Worm (Caenorhabditis elegans) whole organism, young adult: ENCODE data around the gene srlf-11.

Experiments
- B0035.1 ChIP-seq: sonication (generic microtip); optimal IDR thresholded peaks from 2 replicates; lab custom pipeline; 2016; ENCODE audit warnings: missing genetic modification characterization, mild to moderate bottlenecking, missing compliant biosample characterization, missing genotype, missing genetic modification reagents
- B0261.1 ChIP-seq: sonication (generic microtip); optimal IDR thresholded peaks from 2 replicates; lab custom pipeline; 2016; ENCODE audit warnings: mild to moderate bottlenecking, missing genetic modification characterization, moderate library complexity, missing compliant biosample characterization
- B0336.3 ChIP-seq: fragments of 200-800 bp; sonication (Bioruptor generic); IDR thresholded peaks from 2 replicates; pipeline ENCODE4 v1.3.6; 2022; ENCODE audit warnings: missing genetic modification characterization, missing compliant biosample characterization
- C06A6.2 ChIP-seq: fragments of 200-800 bp; sonication (Bioruptor generic); conservative IDR thresholded peaks from 2 replicates; pipeline ENCODE4 v1.3.6; 2022; ENCODE audit warnings: missing genetic modification characterization, missing compliant biosample characterization
- C17E4.6 ChIP-seq: fragments of 200-800 bp; sonication (Bioruptor generic); IDR thresholded peaks from 2 replicates; pipeline ENCODE4 v1.3.6; 2022; ENCODE audit warnings: missing genetic modification reagents, missing genetic modification characterization, missing compliant biosample characterization
- F10E7.11 ChIP-seq: sonication (generic microtip); optimal IDR thresholded peaks from 2 replicates; lab custom pipeline; 2017; ENCODE audit warnings: mild to moderate bottlenecking, missing genetic modification characterization, moderate library complexity, missing compliant biosample characterization
- F22D6.2 ChIP-seq: sonication (generic microtip); optimal IDR thresholded peaks from 2 replicates; lab custom pipeline; 2016; ENCODE audit warnings: mild to moderate bottlenecking, missing genetic modification characterization, missing compliant biosample characterization
- F23B12.7 ChIP-seq: sonication (generic microtip); optimal IDR thresholded peaks from 2 replicates; lab custom pipeline; 2017; ENCODE audit warnings: missing genetic modification characterization, mild to moderate bottlenecking, missing compliant biosample characterization, antibody characterized with exemption, moderate library complexity; ENCODE audit not compliant: insufficient read depth
- F37B4.10 ChIP-seq: fragments of 200-800 bp; sonication (Bioruptor generic); IDR thresholded peaks from 2 replicates; pipeline ENCODE4 v1.3.6; 2022; ENCODE audit warnings: missing genetic modification characterization, missing compliant biosample characterization
- F49E8.2 ChIP-seq: sonication (generic microtip); optimal IDR thresholded peaks from 3 replicates; lab custom pipeline; 2017; ENCODE audit warnings: missing genetic modification characterization, mild to moderate bottlenecking, missing compliant biosample characterization, antibody characterized with exemption, moderate library complexity; ENCODE audit not compliant: insufficient read depth
- F55B11.4 ChIP-seq: sonication (generic microtip); optimal IDR thresholded peaks from 2 replicates; lab custom pipeline; 2016; ENCODE audit warnings: missing compliant biosample characterization, missing genetic modification characterization, borderline replicate concordance; ENCODE audit not compliant: insufficient read depth
- Y53G8AR.9 ChIP-seq: fragments of 200-800 bp; sonication (Bioruptor generic); conservative IDR thresholded peaks from 2 replicates; pipeline ENCODE4 v1.3.6; 2022; ENCODE audit warnings: missing genetic modification reagents, missing genetic modification characterization, missing compliant biosample characterization
- Y95B8A.8 ChIP-seq: fragments of 200-800 bp; sonication (Bioruptor generic); IDR thresholded peaks from 2 replicates; pipeline ENCODE4 v1.3.6; 2022; ENCODE audit warnings: missing genetic modification reagents, missing genetic modification characterization, missing compliant biosample characterization
- akir-1 ChIP-seq: fragments of 200-800 bp; sonication (Bioruptor generic); optimal IDR thresholded peaks from 2 replicates; lab custom pipeline; 2018; ENCODE audit warnings: mild to moderate bottlenecking, missing genetic modification characterization, moderate library complexity, missing compliant biosample characterization
- ama-1 ChIP-seq, 3 experiments: fragments of 150-350 bp in 1 of 3; sonication (generic microtip) in 2 of 3; optimal IDR thresholded peaks; 2 replicates each; lab custom pipeline; 2014 to 2018; ENCODE audit warnings: missing biosample characterization in 2 of 3, missing genetic modification characterization in 2 of 3, missing genetic modification reagents in 2 of 3
- aptf-3 ChIP-seq: fragments of 200-800 bp; sonication (Bioruptor generic); IDR thresholded peaks from 2 replicates; pipeline ENCODE4 v1.3.6; 2022; ENCODE audit warnings: missing genetic modification characterization, missing compliant biosample characterization
- attf-3 ChIP-seq: fragments of 200-800 bp; sonication (Bioruptor generic); conservative IDR thresholded peaks from 2 replicates; pipeline ENCODE4 v1.3.6; 2022; ENCODE audit warnings: missing genetic modification reagents, missing genetic modification characterization, missing compliant biosample characterization
- attf-6 ChIP-seq: fragments of 200-800 bp; sonication (Bioruptor generic); IDR thresholded peaks from 2 replicates; pipeline ENCODE4 v1.3.6; 2022; ENCODE audit warnings: missing genetic modification reagents, missing genetic modification characterization, missing compliant biosample characterization
- bed-1 ChIP-seq: fragments of 200-800 bp; sonication (Bioruptor generic); IDR thresholded peaks from 2 replicates; pipeline ENCODE4 v1.3.6; 2022; ENCODE audit warnings: missing genetic modification reagents, missing genetic modification characterization, missing compliant biosample characterization
- die-1 ChIP-seq: sonication (generic microtip); optimal IDR thresholded peaks from 2 replicates; lab custom pipeline; 2016; ENCODE audit warnings: missing genotype, mild to moderate bottlenecking, missing genetic modification characterization, missing compliant biosample characterization
- him-1 ChIP-seq: sonication (generic microtip); optimal IDR thresholded peaks from 2 replicates; lab custom pipeline; 2016; ENCODE audit warnings: missing genotype, missing genetic modification reagents, missing genetic modification characterization, missing compliant biosample characterization
- hlh-26 ChIP-seq: fragments of 200-800 bp; sonication (Bioruptor generic); conservative IDR thresholded peaks from 2 replicates; pipeline ENCODE4 v1.3.6; 2022; ENCODE audit warnings: missing genetic modification reagents, missing genetic modification characterization, missing compliant biosample characterization
- hmg-1.2 ChIP-seq: fragments of 200-800 bp; sonication (Bioruptor generic); IDR thresholded peaks from 2 replicates; pipeline ENCODE4 v1.3.6; 2022; ENCODE audit warnings: missing genetic modification reagents, missing genetic modification characterization, missing compliant biosample characterization
- hrde-1 ChIP-seq: sonication (generic microtip); optimal IDR thresholded peaks from 2 replicates; lab custom pipeline; 2016; ENCODE audit warnings: missing genetic modification characterization, mild to moderate bottlenecking, missing compliant biosample characterization, moderate library complexity, missing genotype, missing genetic modification reagents, borderline replicate concordance
- hsf-1 ChIP-seq: fragments of 200-800 bp; sonication (Bioruptor generic); IDR thresholded peaks from 2 replicates; pipeline ENCODE4 v1.3.6; 2022; ENCODE audit warnings: missing genetic modification reagents, missing genetic modification characterization, missing compliant biosample characterization
- let-526 ChIP-seq: fragments of 200-800 bp; sonication (Bioruptor generic); IDR thresholded peaks from 2 replicates; pipeline ENCODE4 v1.3.6; 2022; ENCODE audit warnings: missing genetic modification reagents, missing genetic modification characterization, missing compliant biosample characterization
- lin-26 ChIP-seq: fragments of 200-800 bp; sonication (Bioruptor generic); IDR thresholded peaks from 2 replicates; pipeline ENCODE4 v1.3.6; 2022; ENCODE audit warnings: missing genetic modification reagents, missing genetic modification characterization, missing compliant biosample characterization
- lin-35 ChIP-seq, 3 experiments: fragments of 150-350 bp in 2 of 3; sonication (generic microtip) in 1 of 3; optimal IDR thresholded peaks; 2 replicates each; lab custom pipeline; 2014 to 2018; ENCODE audit warnings: missing biosample characterization in 3 of 3, missing genetic modification characterization in 3 of 3, missing genetic modification reagents in 3 of 3
- lsl-1 ChIP-seq: fragments of 200-800 bp; sonication (Bioruptor generic); optimal IDR thresholded peaks from 2 replicates; lab custom pipeline; 2018; ENCODE audit warnings: mild to moderate bottlenecking, missing genetic modification characterization, moderate library complexity, missing compliant biosample characterization
- mes-4 ChIP-seq: sonication (generic microtip); optimal IDR thresholded peaks from 2 replicates; lab custom pipeline; 2016; ENCODE audit warnings: missing genotype, missing genetic modification characterization, missing compliant biosample characterization
- nfyb-1 ChIP-seq: fragments of 200-800 bp; sonication (Bioruptor generic); IDR thresholded peaks from 2 replicates; pipeline ENCODE4 v1.3.6; 2022; ENCODE audit warnings: missing genetic modification reagents, missing genetic modification characterization, missing compliant biosample characterization
- nhr-120 ChIP-seq: fragments of 200-800 bp; sonication (Bioruptor generic); IDR thresholded peaks from 2 replicates; pipeline ENCODE4 v1.3.6; 2022; ENCODE audit warnings: missing genetic modification characterization, missing compliant biosample characterization
- sdz-38 ChIP-seq: sonication (generic microtip); optimal IDR thresholded peaks from 2 replicates; lab custom pipeline; 2016; ENCODE audit warnings: missing genotype, missing genetic modification characterization, missing compliant biosample characterization
- sptf-2 ChIP-seq: fragments of 200-800 bp; sonication (Bioruptor generic); optimal IDR thresholded peaks from 2 replicates; lab custom pipeline; 2018; ENCODE audit warnings: mild to moderate bottlenecking, missing genetic modification characterization, missing compliant biosample characterization

Gene srlf-11

DNA sequence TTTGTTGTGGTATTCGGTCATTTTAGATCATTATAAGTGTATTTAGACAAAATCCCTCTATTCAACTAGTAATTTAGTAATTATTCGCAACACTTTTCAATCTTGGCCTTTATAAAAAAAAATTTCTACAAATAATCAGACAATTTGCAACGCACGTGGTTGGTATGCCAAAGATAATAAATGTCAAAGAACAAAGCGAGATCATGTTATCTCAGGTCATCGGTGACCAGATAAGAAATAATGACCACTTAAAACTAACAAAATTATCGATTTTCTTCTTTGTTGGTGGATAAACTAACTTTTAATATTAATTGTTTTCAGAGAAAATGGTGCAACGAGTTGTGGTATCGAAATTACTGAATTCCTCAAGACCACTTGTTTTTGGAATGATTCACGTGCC is 4.6 kb downstream of the srlf-11 start, which contains the start of gene F13E9.13:
Gene F13E9.13 (plus strand): TSS at position 317 of the 400 bp plus-strand sequence.
- no peak for TF ChIP-seq hrde-1 (tag; lab: Kevin White, UChicago)
- no peak for TF ChIP-seq hlh-26 (GFP tag; lab: Robert Waterston, UW)
- no peak for TF ChIP-seq sptf-2 (GFP tag; lab: Kevin White, UChicago)
- TF ChIP-seq hmg-1.2: no peak
- TF ChIP-seq nhr-120 (GFP tag; lab: Robert Waterston, UW): no peak
- no peak for TF ChIP-seq bed-1 (GFP tag; lab: Robert Waterston, UW)
- TF ChIP-seq F23B12.7 (tag; lab: Kevin White, UChicago): no peak
- no peak for TF ChIP-seq F49E8.2
- TF ChIP-seq F10E7.11 (tag; lab: Kevin White, UChicago): no peak
- TF ChIP-seq him-1 (tag; lab: Kevin White, UChicago): no peak
- TF ChIP-seq B0035.1 (tag; lab: Kevin White, UChicago): no peak
- no peak for TF ChIP-seq lin-35 (GFP tag; optimal IDR thresholded peaks at IDR 0.05; lab: Kevin White, UChicago)

ce11 chrIV:10880264-10880663 is 5.6 kb downstream of the srlf-11 start, which contains the start of gene fipr-15:
TSS of gene fipr-15 (plus strand) at chrIV:10880564.
- no peak for TF ChIP-seq B0261.1 (tag; lab: Kevin White, UChicago)
- no peak for TF ChIP-seq die-1 (tag; lab: Kevin White, UChicago)
- TF ChIP-seq F37B4.10 (GFP tag; lab: Robert Waterston, UW): no peak
- no peak for TF ChIP-seq C17E4.6 (GFP tag; lab: Robert Waterston, UW)
- no peak for TF ChIP-seq C06A6.2
- TF ChIP-seq nhr-120 (GFP tag; lab: Robert Waterston, UW): no peak
- TF ChIP-seq lin-26 (GFP tag; lab: Robert Waterston, UW): no peak

DNA sequence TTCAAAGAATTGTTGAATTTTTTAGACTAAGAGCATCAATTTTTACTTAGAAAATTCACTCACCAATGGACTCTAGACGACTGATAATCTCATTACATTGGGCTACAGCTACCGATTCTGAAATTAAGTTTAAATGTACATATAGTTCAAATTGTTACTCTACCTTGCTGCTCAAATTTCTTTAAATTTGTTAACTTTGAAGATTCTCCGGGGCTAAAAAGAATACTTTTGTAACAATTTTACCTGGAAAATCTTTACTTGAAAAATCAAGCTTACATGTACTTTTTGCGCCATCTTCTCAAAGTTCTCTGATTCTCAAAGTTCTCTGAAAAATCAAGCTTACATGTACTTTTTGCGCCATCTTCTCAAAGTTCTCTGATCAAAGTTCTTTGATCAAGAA is 6.3 kb downstream of the srlf-11 start, which contains the start of gene sdz-13:
Gene sdz-13 (minus strand): TSS at position 101 of the 400 bp plus-strand sequence.
- TF ChIP-seq nfyb-1: no peak
- no peak for TF ChIP-seq Y53G8AR.9 (GFP tag; lab: Robert Waterston, UW)

DNA sequence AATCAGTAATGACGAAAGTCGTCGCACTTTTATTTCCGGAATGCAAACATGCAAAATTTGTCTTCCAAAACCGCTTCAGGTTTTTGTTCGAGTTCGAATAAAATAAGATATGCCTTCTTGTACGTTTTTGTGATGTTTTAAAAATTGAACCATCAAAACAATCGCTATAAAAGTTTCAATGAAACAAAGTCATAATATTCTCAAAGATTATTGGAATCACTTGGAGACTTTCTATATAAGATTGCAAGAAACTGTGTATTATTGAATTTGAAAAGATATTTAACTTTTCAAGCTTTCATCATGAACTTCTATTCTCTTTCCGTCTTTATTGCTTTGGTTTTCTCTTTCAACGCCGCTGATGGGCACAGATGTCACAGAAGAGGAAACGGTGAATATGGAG is 9.0 kb downstream of the srlf-11 start, which contains the start of gene fipr-14:
Gene fipr-14 (plus strand): TSS at position 301 of the 400 bp plus-strand sequence.
- no peak for TF ChIP-seq hsf-1
- no peak for TF ChIP-seq mes-4 (tag; lab: Kevin White, UChicago)
- no peak for TF ChIP-seq B0035.1 (tag; lab: Kevin White, UChicago)
- no peak for TF ChIP-seq B0336.3 (GFP tag; lab: Robert Waterston, UW)
- TF ChIP-seq Y95B8A.8 (GFP tag; lab: Robert Waterston, UW): no peak
- no peak for TF ChIP-seq attf-6
- TF ChIP-seq aptf-3: no peak
- TF ChIP-seq lsl-1: no peak
- TF ChIP-seq him-1 (tag; lab: Kevin White, UChicago): no peak
- TF ChIP-seq attf-3: no peak
- no peak for TF ChIP-seq F22D6.2 (tag; lab: Kevin White, UChicago)
- no peak for TF ChIP-seq akir-1 (GFP tag; lab: Kevin White, UChicago)
- no peak for TF ChIP-seq let-526 (GFP tag; lab: Robert Waterston, UW)
- no peak for TF ChIP-seq F55B11.4
- no peak for TF ChIP-seq sdz-38
- TF ChIP-seq ama-1 (optimal IDR thresholded peaks at IDR 0.05; lab: Kevin White, UChicago): no peak
- no peak for TF ChIP-seq ama-1 (GFP tag; optimal IDR thresholded peaks at IDR 0.05; lab: Kevin White, UChicago)
- no peak for TF ChIP-seq F37B4.10 (GFP tag; lab: Robert Waterston, UW)
